Worm (Caenorhabditis elegans) whole organism, early embryonic: ENCODE results near the gene R13H4.7.

ENCODE experiments used
- B0310.2 ChIP-seq: sonication (generic microtip); optimal IDR thresholded peaks from 2 replicates; lab custom pipeline; 2016; ENCODE audit warnings: mild to moderate bottlenecking, missing genetic modification characterization, missing compliant biosample characterization
- F13C5.2 ChIP-seq: sonication (generic microtip); optimal IDR thresholded peaks from 2 replicates; lab custom pipeline; 2017; ENCODE audit warnings: mild to moderate bottlenecking, missing genetic modification characterization, inconsistent platforms, missing compliant biosample characterization
- aly-1 ChIP-seq: sonication (generic microtip); optimal IDR thresholded peaks from 2 replicates; lab custom pipeline; 2016; ENCODE audit warnings: missing genetic modification characterization, missing compliant biosample characterization
- ama-1 ChIP-seq: fragments of 150-350 bp; optimal IDR thresholded peaks from 2 replicates; lab custom pipeline; 2014
- ceh-13 ChIP-seq: fragments of 200-800 bp; sonication (Bioruptor generic); optimal IDR thresholded peaks from 2 replicates; lab custom pipeline; 2018; ENCODE audit warnings: mild to moderate bottlenecking, missing genetic modification characterization, missing compliant biosample characterization
- ceh-36 ChIP-seq: sonication (generic microtip); optimal IDR thresholded peaks from 2 replicates; lab custom pipeline; 2016; ENCODE audit warnings: missing genetic modification characterization, inconsistent platforms, missing compliant biosample characterization
- ets-7 ChIP-seq: sonication (generic microtip); optimal IDR thresholded peaks from 2 replicates; lab custom pipeline; 2016; ENCODE audit warnings: missing genotype, missing genetic modification characterization, missing compliant biosample characterization
- flt-1 ChIP-seq: fragments of 200-800 bp; sonication (Bioruptor generic); IDR thresholded peaks from 2 replicates; pipeline ENCODE4 v1.3.6; 2022; ENCODE audit warnings: missing genetic modification characterization, missing compliant biosample characterization
- hmbx-1 ChIP-seq: sonication (generic microtip); optimal IDR thresholded peaks from 2 replicates; lab custom pipeline; 2016; ENCODE audit warnings: mild to moderate bottlenecking, missing genetic modification characterization, missing compliant biosample characterization
- hmg-4 ChIP-seq: fragments of 200-800 bp; sonication (Bioruptor generic); optimal IDR thresholded peaks from 2 replicates; lab custom pipeline; 2018; ENCODE audit warnings: mild to moderate bottlenecking, missing genetic modification characterization, missing compliant biosample characterization
- hnd-1 ChIP-seq: sonication (generic microtip); optimal IDR thresholded peaks from 2 replicates; lab custom pipeline; 2016; ENCODE audit warnings: missing genetic modification characterization, missing compliant biosample characterization
- pes-1 ChIP-seq: fragments of 200-800 bp; sonication (Bioruptor generic); IDR thresholded peaks from 2 replicates; pipeline ENCODE4 v1.3.6; 2022; ENCODE audit warnings: missing genetic modification reagents, missing genetic modification characterization, missing compliant biosample characterization
- scrt-1 ChIP-seq: fragments of 200-800 bp; sonication (Bioruptor generic); IDR thresholded peaks from 2 replicates; pipeline ENCODE4 v1.3.6; 2022; ENCODE audit warnings: missing genetic modification characterization, missing compliant biosample characterization
- sea-1 ChIP-seq: fragments of 200-800 bp; sonication (Bioruptor generic); conservative IDR thresholded peaks from 2 replicates; pipeline ENCODE4 v1.3.6; 2022; ENCODE audit warnings: missing genetic modification characterization, missing compliant biosample characterization
- tbx-11 ChIP-seq: fragments of 200-800 bp; sonication (Bioruptor generic); IDR thresholded peaks from 2 replicates; pipeline ENCODE4 v1.3.6; 2022; ENCODE audit warnings: missing genetic modification characterization, missing compliant biosample characterization
- tbx-37 ChIP-seq: fragments of 200-800 bp; sonication (Bioruptor generic); conservative IDR thresholded peaks from 2 replicates; pipeline ENCODE4 v1.3.6; 2022; ENCODE audit warnings: missing genetic modification reagents, missing genetic modification characterization, missing compliant biosample characterization
- tra-4 ChIP-seq: sonication (generic microtip); optimal IDR thresholded peaks from 2 replicates; lab custom pipeline; 2017; ENCODE audit warnings: missing genetic modification characterization, missing compliant biosample characterization

The R13H4.7 gene

ce11 chrV:11885939-11886338, 17.9 kb upstream of the R13H4.7 start:
- no peak for TF ChIP-seq tbx-11 (GFP tag; lab: Robert Waterston, UW)
- no peak for TF ChIP-seq aly-1 (tag; lab: Kevin White, UChicago)
- TF ChIP-seq tra-4 (tag; lab: Kevin White, UChicago), result no peak
- no peak for TF ChIP-seq scrt-1
- no peak for TF ChIP-seq B0310.2 (tag; lab: Kevin White, UChicago)
- TF ChIP-seq ceh-13 (GFP tag; lab: Kevin White, UChicago), result no peak
- no peak for TF ChIP-seq ets-7
- TF ChIP-seq ama-1 (lab: Kevin White, UChicago), result no peak
- TF ChIP-seq pes-1 (GFP tag; lab: Robert Waterston, UW), result no peak
- no peak for TF ChIP-seq hmg-4
- TF ChIP-seq tbx-37 (GFP tag; lab: Robert Waterston, UW), result no peak
- no peak for TF ChIP-seq ceh-36 (tag; lab: Kevin White, UChicago)
- no peak for TF ChIP-seq F13C5.2 (tag; lab: Kevin White, UChicago)
- no peak for TF ChIP-seq sea-1 (GFP tag; lab: Robert Waterston, UW)
- TF ChIP-seq hnd-1, result no peak
- TF ChIP-seq hmbx-1 (tag; lab: Kevin White, UChicago), result no peak
- no peak for TF ChIP-seq flt-1 (GFP tag; lab: Robert Waterston, UW)

DNA sequence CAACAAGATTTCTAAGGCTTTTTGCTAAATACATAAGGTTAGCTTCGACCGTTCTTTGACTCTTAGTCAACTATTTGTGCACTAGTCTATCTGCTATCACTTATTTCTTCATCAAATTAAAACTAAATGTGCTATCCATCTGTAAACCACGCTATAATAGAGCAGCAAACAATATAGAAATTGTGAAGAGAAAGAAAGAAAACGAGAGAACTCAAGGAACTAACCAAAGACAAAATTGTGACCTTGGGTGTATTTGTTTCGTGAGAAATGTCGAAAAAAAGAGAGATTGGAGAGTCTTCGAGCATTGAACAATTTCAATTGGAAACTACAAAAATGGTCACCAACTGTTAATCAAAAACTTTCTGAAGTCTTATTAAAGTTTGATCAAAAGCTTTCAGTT, 17.0 kb upstream of the R13H4.7 start:
- TF ChIP-seq scrt-1 (no peak), hmbx-1 (tag; lab: Kevin White, UChicago) (no peak), tra-4 (tag; lab: Kevin White, UChicago) (no peak), aly-1 (tag; lab: Kevin White, UChicago) (no peak), ceh-13 (GFP tag; lab: Kevin White, UChicago) (no peak), pes-1 (GFP tag; lab: Robert Waterston, UW) (no peak)

- TF ChIP-seq hmbx-1 (tag; lab: Kevin White, UChicago) (no peak), hmg-4 (no peak), tbx-11 (GFP tag; lab: Robert Waterston, UW) (no peak), ceh-36 (tag; lab: Kevin White, UChicago) (no peak), aly-1 (tag; lab: Kevin White, UChicago) (no peak), pes-1 (GFP tag; lab: Robert Waterston, UW) (no peak), flt-1 (GFP tag; lab: Robert Waterston, UW) (no peak), hnd-1 (no peak), ets-7 (no peak), B0310.2 (tag; lab: Kevin White, UChicago) (no peak), ama-1 (lab: Kevin White, UChicago) (no peak)
Measured at ce11 chrV:11883215-11883614, 15.2 kb upstream of the R13H4.7 start.

- TF ChIP-seq F13C5.2 (tag; lab: Kevin White, UChicago), result no peak
- TF ChIP-seq aly-1 (tag; lab: Kevin White, UChicago), result no peak
- TF ChIP-seq hmbx-1 (tag; lab: Kevin White, UChicago), result no peak
- TF ChIP-seq ama-1 (lab: Kevin White, UChicago), result no peak
- no peak for TF ChIP-seq ceh-13 (GFP tag; lab: Kevin White, UChicago)
- no peak for TF ChIP-seq B0310.2 (tag; lab: Kevin White, UChicago)
- TF ChIP-seq tbx-37 (GFP tag; lab: Robert Waterston, UW), result no peak
- no peak for TF ChIP-seq ceh-36 (tag; lab: Kevin White, UChicago)
- no peak for TF ChIP-seq ets-7
Measured at ce11 chrV:11879732-11880131, 11.7 kb upstream of the R13H4.7 start, which contains the start of gene sulp-5. Gene sulp-5, plus strand, starts transcription at chrV:11880032.

- no peak for TF ChIP-seq tbx-37 (GFP tag; lab: Robert Waterston, UW)
- no peak for TF ChIP-seq hmbx-1 (tag; lab: Kevin White, UChicago)
- TF ChIP-seq F13C5.2 (tag; lab: Kevin White, UChicago), result no peak
- no peak for TF ChIP-seq sea-1 (GFP tag; lab: Robert Waterston, UW)
- no peak for TF ChIP-seq ceh-36 (tag; lab: Kevin White, UChicago)
- TF ChIP-seq B0310.2 (tag; lab: Kevin White, UChicago), result no peak
- TF ChIP-seq ets-7, result no peak
- TF ChIP-seq ama-1 (lab: Kevin White, UChicago), result no peak
- TF ChIP-seq scrt-1, result no peak
Measured at ce11 chrV:11876657-11877056, 8.6 kb upstream of the R13H4.7 start.

ce11 chrV:11875060-11875459, 7.0 kb upstream of the R13H4.7 start, which contains the start of gene sulp-4:
Gene sulp-4, plus strand, starts transcription at chrV:11875360.
- TF ChIP-seq scrt-1, result no peak
- no peak for TF ChIP-seq ceh-13 (GFP tag; lab: Kevin White, UChicago)
- TF ChIP-seq ets-7, result no peak
- TF ChIP-seq ama-1 (lab: Kevin White, UChicago), result no peak
- no peak for TF ChIP-seq B0310.2 (tag; lab: Kevin White, UChicago)
- no peak for TF ChIP-seq tbx-37 (GFP tag; lab: Robert Waterston, UW)

ce11 chrV:11862817-11863216, 5.2 kb downstream of the R13H4.7 start, which contains the start of gene R13H4.6:
Gene R13H4.6, plus strand, starts transcription at chrV:11863117.
- TF ChIP-seq scrt-1 (no peak), pes-1 (GFP tag; lab: Robert Waterston, UW) (no peak), flt-1 (GFP tag; lab: Robert Waterston, UW) (no peak), hmg-4 (no peak), ceh-13 (GFP tag; lab: Kevin White, UChicago) (no peak), ets-7 (no peak), ama-1 (lab: Kevin White, UChicago) (no peak), tra-4 (tag; lab: Kevin White, UChicago) (no peak), aly-1 (tag; lab: Kevin White, UChicago) (no peak), hnd-1 (no peak), sea-1 (GFP tag; lab: Robert Waterston, UW) (no peak), ceh-36 (tag; lab: Kevin White, UChicago) (no peak), tbx-11 (GFP tag; lab: Robert Waterston, UW) (no peak), B0310.2 (tag; lab: Kevin White, UChicago) (no peak), hmbx-1 (tag; lab: Kevin White, UChicago) (no peak), tbx-37 (GFP tag; lab: Robert Waterston, UW) (no peak)
